Fruit fly (Drosophila melanogaster): ENCODE results near the gene O-fut2.
A peak's percentile ranks its signal among the peaks of the same experiment; 100 is the strongest.

O-fut2 gene

dm6 chrX:1466505-1467381 is 947 bp upstream of the O-fut2 start (continued):
- no peak for TF ChIP-seq CG6813 (GFP tag; optimal IDR thresholded peaks at IDR 0.05)
- TF ChIP-seq cas (GFP tag; IDR thresholded peaks at IDR 0.05) = no peak
- TF ChIP-seq CG13296 (GFP tag; optimal IDR thresholded peaks at IDR 0.05) = peak; percentile 5
- no peak for TF ChIP-seq sima (GFP tag; optimal IDR thresholded peaks at IDR 0.05)
- no peak for TF ChIP-seq gsb (GFP tag; IDR thresholded peaks at IDR 0.05)
- no peak for TF ChIP-seq odd (GFP tag; optimal IDR thresholded peaks at IDR 0.05)
- no peak for TF ChIP-seq CG8944 (GFP tag; optimal IDR thresholded peaks at IDR 0.05)
- TF ChIP-seq CG7372 (GFP tag; IDR thresholded peaks at IDR 0.05) = no peak
- no peak for TF ChIP-seq nerfin-1 (tag; optimal IDR thresholded peaks at IDR 0.05)
- peak; percentile 70 for TF ChIP-seq CG3995 (GFP tag; optimal IDR thresholded peaks at IDR 0.05)
- no peak for TF ChIP-seq Nf-YB (GFP tag; optimal IDR thresholded peaks at IDR 0.05)
- no peak for TF ChIP-seq stc (GFP tag; IDR thresholded peaks at IDR 0.05)
- TF ChIP-seq Gsc (GFP tag; IDR thresholded peaks at IDR 0.05) = no peak
- no peak for TF ChIP-seq jumu (GFP tag; optimal IDR thresholded peaks at IDR 0.05)
- TF ChIP-seq BEAF-32 (GFP tag; optimal IDR thresholded peaks at IDR 0.05) = peak; percentile 3
- TF ChIP-seq gcm2 (GFP tag; optimal IDR thresholded peaks at IDR 0.05) = no peak
- no peak for TF ChIP-seq CG2712 (tag; optimal IDR thresholded peaks at IDR 0.05)
- TF ChIP-seq Xbp1 (GFP tag; optimal IDR thresholded peaks at IDR 0.05) = no peak
- no peak for TF ChIP-seq gem (tag; optimal IDR thresholded peaks at IDR 0.05)
- TF ChIP-seq CG13894 (tag; optimal IDR thresholded peaks at IDR 0.05) = peak; percentile 61
- TF ChIP-seq Pdp1 (GFP tag; optimal IDR thresholded peaks at IDR 0.05) = peak in 1 of 2 experiments; percentile 77
- TF ChIP-seq MESR4 (GFP tag; optimal IDR thresholded peaks at IDR 0.05) = no peak
- no peak for TF ChIP-seq disco-r (GFP tag; optimal IDR thresholded peaks at IDR 0.05)
- no peak for TF ChIP-seq lilli (GFP tag; optimal IDR thresholded peaks at IDR 0.05)
- no peak for TF ChIP-seq ato (GFP tag; IDR thresholded peaks at IDR 0.05; ENCODE audit: partially characterized antibody)
- TF ChIP-seq yki (optimal IDR thresholded peaks at IDR 0.05) = no peak
- TF ChIP-seq vfl (GFP tag; optimal IDR thresholded peaks at IDR 0.05) = no peak
- TF ChIP-seq Eip74EF (GFP tag; optimal IDR thresholded peaks at IDR 0.05) = peak in 1 of 2 experiments; percentile 36
- TF ChIP-seq CG34422 (GFP tag; IDR thresholded peaks at IDR 0.05) = peak; percentile 52; the same call in 1 of the 3 replicates
- TF ChIP-seq Optix (GFP tag; IDR thresholded peaks at IDR 0.05) = no peak
- TF ChIP-seq Fer1 (GFP tag; optimal IDR thresholded peaks at IDR 0.05) = peak; percentile 33
- no peak for TF ChIP-seq CG7786 (GFP tag; optimal IDR thresholded peaks at IDR 0.05)
- TF ChIP-seq Med (GFP tag) = peak; percentile 87
- TF ChIP-seq CG17612 (GFP tag; IDR thresholded peaks at IDR 0.05) = no peak
- no peak for TF ChIP-seq CG14860 (GFP tag; IDR thresholded peaks at IDR 0.05; ENCODE audit: partially characterized antibody)
- TF ChIP-seq CG30431 (GFP tag; optimal IDR thresholded peaks at IDR 0.05) = no peak
- TF ChIP-seq CG18599 (GFP tag; optimal IDR thresholded peaks at IDR 0.05) = peak; percentile 50
- no peak for TF ChIP-seq CG7357 (GFP tag; IDR thresholded peaks at IDR 0.05)
- TF ChIP-seq cwo (GFP tag; optimal IDR thresholded peaks at IDR 0.05) = peak; percentile 90
- no peak for TF ChIP-seq CG16813 (GFP tag; IDR thresholded peaks at IDR 0.05; ENCODE audit: partially characterized antibody)
- no peak for TF ChIP-seq chif (GFP tag; optimal IDR thresholded peaks at IDR 0.05)
- TF ChIP-seq inv (GFP tag; IDR thresholded peaks at IDR 0.05; ENCODE audit: partially characterized antibody) = no peak
- peak; percentile 42; the same call in 1 of the 3 replicates for TF ChIP-seq Aef1 (GFP tag; IDR thresholded peaks at IDR 0.05)
- TF ChIP-seq zf30C (GFP tag; optimal IDR thresholded peaks at IDR 0.05) = no peak
- no peak for TF ChIP-seq jing (GFP tag; optimal IDR thresholded peaks at IDR 0.05)
- TF ChIP-seq CG10543 (GFP tag; optimal IDR thresholded peaks at IDR 0.05) = peak; percentile 68
- no peak for TF ChIP-seq Hmr (GFP tag; optimal IDR thresholded peaks at IDR 0.05)
- no peak for TF ChIP-seq CG8089 (GFP tag; optimal IDR thresholded peaks at IDR 0.05)
- no peak for TF ChIP-seq ranshi (GFP tag; IDR thresholded peaks at IDR 0.05)
